Fruit fly (Drosophila melanogaster) whole organism, embryonic: Measurements from ENCODE around the gene TfIIA-S.

Experiments
- Atf6 ChIP-seq: fragments of 200-800 bp; sonication (Bioruptor generic); IDR thresholded peaks from 2 replicates; pipeline ENCODE4 v1.3.6; 2022; ENCODE audit warnings: missing biosample characterization, missing genetic modification characterization
- CG2875 ChIP-seq: fragments of 200-800 bp; sonication (Bioruptor generic); optimal IDR thresholded peaks from 2 replicates; lab custom pipeline; 2017; ENCODE audit warnings: missing biosample characterization, mild to moderate bottlenecking, missing genetic modification characterization, missing genetic modification reagents
- CG3847 ChIP-seq: fragments of 200-800 bp; sonication (Bioruptor generic); IDR thresholded peaks from 2 replicates; pipeline ENCODE4 v1.3.6; 2022; ENCODE audit warnings: missing biosample characterization, missing genetic modification characterization
- CG3995 ChIP-seq: fragments of 200-800 bp; sonication (Bioruptor generic); optimal IDR thresholded peaks from 3 replicates; lab custom pipeline; 2016; ENCODE audit warnings: missing biosample characterization, missing genetic modification characterization
- Gug ChIP-seq: fragments of 200-800 bp; sonication (Bioruptor generic); IDR thresholded peaks from 4 replicates; pipeline ENCODE4 v1.3.6; 2022; ENCODE audit warnings: missing biosample characterization, missing genetic modification characterization
- HLH4C ChIP-seq: fragments of 200-800 bp; sonication (Bioruptor generic); IDR thresholded peaks from 3 replicates; pipeline ENCODE4 v1.3.6; 2022; ENCODE audit warnings: missing biosample characterization, missing genetic modification characterization; ENCODE audit not compliant: partially characterized antibody
- Nf-YC ChIP-seq: fragments of 200-800 bp; optimal IDR thresholded peaks from 3 replicates; lab custom pipeline; 2019; ENCODE audit warnings: missing biosample characterization, mild to moderate bottlenecking, missing genetic modification characterization, moderate library complexity
- bcd ChIP-seq: fragments of 200-800 bp; sonication (Bioruptor generic); optimal IDR thresholded peaks from 2 replicates; lab custom pipeline; 2017; ENCODE audit warnings: missing biosample characterization, mild to moderate bottlenecking, missing genetic modification characterization
- slbo ChIP-seq: fragments of 200-800 bp; sonication (Bioruptor generic); IDR thresholded peaks from 2 replicates; pipeline ENCODE4 v1.3.6; 2022; ENCODE audit warnings: missing biosample characterization, missing genetic modification characterization
- unpg ChIP-seq: fragments of 200-800 bp; sonication (Bioruptor generic); optimal IDR thresholded peaks from 3 replicates; lab custom pipeline; 2018; ENCODE audit warnings: missing biosample characterization, mild to moderate bottlenecking, missing genetic modification characterization, moderate library complexity

- TF ChIP-seq CG3995 (GFP tag; lab: Kevin White, UChicago): no peak
- TF ChIP-seq bcd (GFP tag; lab: Kevin White, UChicago): no peak
- TF ChIP-seq CG3847 (GFP tag; lab: Robert Waterston, UW): no peak
- TF ChIP-seq Atf6 (GFP tag; lab: Robert Waterston, UW): no peak
- TF ChIP-seq Nf-YC: no peak
- TF ChIP-seq slbo (GFP tag; lab: Robert Waterston, UW): no peak
- TF ChIP-seq Gug (GFP tag; lab: Robert Waterston, UW): no peak
- peak; percentile 3 for TF ChIP-seq unpg (GFP tag; lab: Kevin White, UChicago)
- TF ChIP-seq CG2875: no peak
- TF ChIP-seq HLH4C (GFP tag; lab: Robert Waterston, UW): no peak
These were observed 25.1 kb upstream of the TfIIA-S start for dm6 chr3R:23915967-23916366.
